Fruit fly (Drosophila melanogaster): ENCODE measurements around the gene baz.

baz gene

dm6 chrX:17226681-17227019 lies 66.8 kb downstream of the baz start, which contains the start of gene CG10598 (continued):
- TF ChIP-seq CG13624 (GFP tag; optimal IDR thresholded peaks at IDR 0.05) (no peak), ssp (GFP tag; IDR thresholded peaks at IDR 0.05) (no peak), HLH3B (GFP tag; IDR thresholded peaks at IDR 0.05) (no peak), Nf-YA (GFP tag; IDR thresholded peaks at IDR 0.05) (no peak), CG12236 (GFP tag; optimal IDR thresholded peaks at IDR 0.05) (no peak), tup (GFP tag; optimal IDR thresholded peaks at IDR 0.05) (no peak), Ptx1 (GFP tag; IDR thresholded peaks at IDR 0.05) (peak; percentile 29; the same call in 1 of the 2 replicates), seq (GFP tag; IDR thresholded peaks at IDR 0.05) (peak; percentile 41; the same call in 1 of the 2 replicates), ind (GFP tag; optimal IDR thresholded peaks at IDR 0.05) (peak; percentile 18), kni (GFP tag; optimal IDR thresholded peaks at IDR 0.05) (no peak), CG17361 (GFP tag; IDR thresholded peaks at IDR 0.05) (0 out of 3 replicates have a peak, but pooled peaks have one; percentile 12), Camta (GFP tag; optimal IDR thresholded peaks at IDR 0.05) (no peak), corto (GFP tag; optimal IDR thresholded peaks at IDR 0.05) (no peak), Trl (optimal IDR thresholded peaks at IDR 0.05) (no peak), Trl (GFP tag; optimal IDR thresholded peaks at IDR 0.05) (no peak), Xbp1 (GFP tag; optimal IDR thresholded peaks at IDR 0.05) (no peak), CG14710 (tag; optimal IDR thresholded peaks at IDR 0.05) (no peak), CrebB (tag; optimal IDR thresholded peaks at IDR 0.05) (no peak), bigmax (GFP tag; optimal IDR thresholded peaks at IDR 0.05) (no peak), CG11085 (GFP tag; IDR thresholded peaks at IDR 0.05) (no peak), Hr51 (GFP tag; optimal IDR thresholded peaks at IDR 0.05) (no peak), luna (GFP tag; optimal IDR thresholded peaks at IDR 0.05) (no peak), CG7839 (tag; optimal IDR thresholded peaks at IDR 0.05) (peak; percentile 37), Lpt (GFP tag; optimal IDR thresholded peaks at IDR 0.05) (no peak), Dbx (GFP tag; IDR thresholded peaks at IDR 0.05) (no peak), CG13775 (GFP tag; optimal IDR thresholded peaks at IDR 0.05) (no peak), CG2120 (GFP tag; optimal IDR thresholded peaks at IDR 0.05) (peak; percentile 29), Nf-YC (tag; optimal IDR thresholded peaks at IDR 0.05) (no peak), jing (GFP tag; optimal IDR thresholded peaks at IDR 0.05) (no peak), CG4360 (GFP tag; IDR thresholded peaks at IDR 0.05) (no peak), abd-A (tag; optimal IDR thresholded peaks at IDR 0.05) (no peak), grau (tag; optimal IDR thresholded peaks at IDR 0.05) (peak; percentile 47), zen (tag; optimal IDR thresholded peaks at IDR 0.05) (no peak), CG8281 (tag; optimal IDR thresholded peaks at IDR 0.05) (no peak), CG4424 (GFP tag; optimal IDR thresholded peaks at IDR 0.05) (no peak), btn (GFP tag; optimal IDR thresholded peaks at IDR 0.05) (no peak), CG30403 (GFP tag; optimal IDR thresholded peaks at IDR 0.05) (peak; percentile 39), gem (tag; optimal IDR thresholded peaks at IDR 0.05) (peak; percentile 49), Ssrp (tag; optimal IDR thresholded peaks at IDR 0.05) (no peak), CG15601 (tag; optimal IDR thresholded peaks at IDR 0.05) (no peak), gfzf (GFP tag; optimal IDR thresholded peaks at IDR 0.05) (no peak), br (optimal IDR thresholded peaks at IDR 0.05) (no peak), HLH54F (GFP tag; optimal IDR thresholded peaks at IDR 0.05) (no peak), CG2116 (GFP tag; optimal IDR thresholded peaks at IDR 0.05) (no peak), scrt (GFP tag; optimal IDR thresholded peaks at IDR 0.05) (no peak), sens-2 (GFP tag; IDR thresholded peaks at IDR 0.05) (no peak), gcm2 (GFP tag; optimal IDR thresholded peaks at IDR 0.05) (no peak), CG4617 (GFP tag; optimal IDR thresholded peaks at IDR 0.05; ENCODE audit: borderline replicate concordance) (no peak), CG6175 (GFP tag; IDR thresholded peaks at IDR 0.05) (no peak), CG11504 (tag; optimal IDR thresholded peaks at IDR 0.05) (peak; percentile 8), Mrtf (GFP tag; IDR thresholded peaks at IDR 0.05) (no peak), CG10366 (GFP tag; IDR thresholded peaks at IDR 0.05) (no peak), Meics (GFP tag; optimal IDR thresholded peaks at IDR 0.05) (peak; percentile 25)

Measured in whole organism, embryonic.